Fruit fly (Drosophila melanogaster): ENCODE measurements around the gene CG8087.

The CG8087 gene

dm6 chr3R:14574962-14575717 lies 10.5 kb upstream of the CG8087 start (continued):
- no peak for TF ChIP-seq Jarid2 (GFP tag; optimal IDR thresholded peaks at IDR 0.05)
- peak; percentile 54 for TF ChIP-seq Asciz (GFP tag; optimal IDR thresholded peaks at IDR 0.05)
- peak; percentile 52 for TF ChIP-seq ewg (GFP tag; optimal IDR thresholded peaks at IDR 0.05)
- peak; percentile 21 for TF ChIP-seq maf-S (GFP tag; optimal IDR thresholded peaks at IDR 0.05)
- no peak for TF ChIP-seq aop (GFP tag; IDR thresholded peaks at IDR 0.05)
- no peak for TF ChIP-seq CG15479 (GFP tag; optimal IDR thresholded peaks at IDR 0.05)
- peak; percentile 84 for TF ChIP-seq CG18599 (GFP tag; optimal IDR thresholded peaks at IDR 0.05)
- peak; percentile 90 for TF ChIP-seq CG17361 (GFP tag; IDR thresholded peaks at IDR 0.05)
- TF ChIP-seq tll (GFP tag; optimal IDR thresholded peaks at IDR 0.05), result peak in 1 of 2 experiments; percentile 12
- TF ChIP-seq sisA (GFP tag; IDR thresholded peaks at IDR 0.05), result peak; percentile 56; the same call in 1 of the 2 replicates
- no peak for TF ChIP-seq fd64A (GFP tag; optimal IDR thresholded peaks at IDR 0.05)
- peak; percentile 82 for TF ChIP-seq CG15269 (tag; optimal IDR thresholded peaks at IDR 0.05)
- no peak for TF ChIP-seq wdn (GFP tag; IDR thresholded peaks at IDR 0.05)
- TF ChIP-seq CG12391 (tag; optimal IDR thresholded peaks at IDR 0.05), result peak; percentile 87
- peak; percentile 68 for TF ChIP-seq D19B (GFP tag; optimal IDR thresholded peaks at IDR 0.05)
- no peak for TF ChIP-seq HmgD (GFP tag; optimal IDR thresholded peaks at IDR 0.05)
- TF ChIP-seq CG11398 (GFP tag; optimal IDR thresholded peaks at IDR 0.05), result peak; percentile 13
- no peak for TF ChIP-seq CG31388 (GFP tag; optimal IDR thresholded peaks at IDR 0.05)
- TF ChIP-seq CG6854 (GFP tag; optimal IDR thresholded peaks at IDR 0.05), result no peak
- peak; percentile 45 for TF ChIP-seq ems (GFP tag; optimal IDR thresholded peaks at IDR 0.05)
- TF ChIP-seq CG4404 (GFP tag; IDR thresholded peaks at IDR 0.05), result peak; percentile 56
- TF ChIP-seq jing (GFP tag; optimal IDR thresholded peaks at IDR 0.05), result no peak
- no peak for TF ChIP-seq pzg (GFP tag; optimal IDR thresholded peaks at IDR 0.05)
- no peak for TF ChIP-seq CG17568 (GFP tag; optimal IDR thresholded peaks at IDR 0.05)
- peak; percentile 52 for TF ChIP-seq HLH54F (GFP tag; optimal IDR thresholded peaks at IDR 0.05)
- peak; percentile 10 for TF ChIP-seq Elba2 (GFP tag; optimal IDR thresholded peaks at IDR 0.05)
- peak; percentile 43 for TF ChIP-seq ATbp (GFP tag; optimal IDR thresholded peaks at IDR 0.05)
- TF ChIP-seq Dp (GFP tag; optimal IDR thresholded peaks at IDR 0.05), result no peak
- TF ChIP-seq Vsx1 (GFP tag; optimal IDR thresholded peaks at IDR 0.05), result peak; percentile 14
- TF ChIP-seq zfh1 (GFP tag; IDR thresholded peaks at IDR 0.05), result peak; percentile 53; the same call in 2 of the 3 replicates
- peak; percentile 41; the same call in 1 of the 3 replicates for TF ChIP-seq CG11093 (GFP tag; IDR thresholded peaks at IDR 0.05)
- no peak for TF ChIP-seq gce (GFP tag; IDR thresholded peaks at IDR 0.05)
- TF ChIP-seq Atf6 (GFP tag; IDR thresholded peaks at IDR 0.05), result peak; percentile 72
- no peak for TF ChIP-seq zen2 (GFP tag; IDR thresholded peaks at IDR 0.05; ENCODE audit: partially characterized antibody)
- TF ChIP-seq wor (GFP tag; IDR thresholded peaks at IDR 0.05), result peak; percentile 39; the same call in 1 of the 2 replicates
- TF ChIP-seq vvl (GFP tag; IDR thresholded peaks at IDR 0.05), result peak; percentile 58; the same call in 1 of the 2 replicates
- no peak for TF ChIP-seq salm (tag; optimal IDR thresholded peaks at IDR 0.05)
- peak; percentile 22; the same call in 1 of the 2 replicates for TF ChIP-seq Nf-YA (GFP tag; IDR thresholded peaks at IDR 0.05)
- peak; percentile 86 for TF ChIP-seq Sry-β (GFP tag; optimal IDR thresholded peaks at IDR 0.05)
- TF ChIP-seq tna (GFP tag; IDR thresholded peaks at IDR 0.05; ENCODE audit: partially characterized antibody), result no peak
- TF ChIP-seq CG12942 (GFP tag; optimal IDR thresholded peaks at IDR 0.05), result peak; percentile 51
- TF ChIP-seq sima (GFP tag; optimal IDR thresholded peaks at IDR 0.05), result no peak
- peak; percentile 46 for TF ChIP-seq CG9609 (GFP tag; optimal IDR thresholded peaks at IDR 0.05)
- TF ChIP-seq Tbp (GFP tag; optimal IDR thresholded peaks at IDR 0.05), result no peak
- peak; percentile 8 for TF ChIP-seq da (GFP tag; optimal IDR thresholded peaks at IDR 0.05)
- TF ChIP-seq CG33557 (GFP tag; optimal IDR thresholded peaks at IDR 0.05), result peak; percentile 43
- peak; percentile 85 for TF ChIP-seq CG11504 (tag; optimal IDR thresholded peaks at IDR 0.05)
- TF ChIP-seq CG11085 (GFP tag; IDR thresholded peaks at IDR 0.05), result peak; percentile 43; the same call in 1 of the 2 replicates

Data from whole organism, embryonic.